Fruit fly (Drosophila melanogaster) whole organism, pupa: ENCODE results near the gene CG1542.

ENCODE experiments used
- CG13204 ChIP-seq: fragments of 200-800 bp; sonication (Bioruptor generic); optimal IDR thresholded peaks from 2 replicates; lab custom pipeline; 2018; ENCODE audit warnings: missing biosample characterization, mild to moderate bottlenecking, missing genetic modification characterization, moderate library complexity
- CG14655 ChIP-seq: fragments of 200-800 bp; sonication (Bioruptor generic); optimal IDR thresholded peaks from 3 replicates; lab custom pipeline; 2017; ENCODE audit warnings: mild to moderate bottlenecking, missing biosample characterization, missing genetic modification reagents, missing genetic modification characterization
- CG15710 ChIP-seq: fragments of 200-800 bp; sonication (Bioruptor generic); optimal IDR thresholded peaks from 2 replicates; lab custom pipeline; 2018; ENCODE audit warnings: missing biosample characterization, mild to moderate bottlenecking, missing genetic modification characterization, moderate library complexity
- CG32121 ChIP-seq: fragments of 200-800 bp; sonication (Bioruptor generic); IDR thresholded peaks from 2 replicates; pipeline ENCODE4 v1.3.6; 2022; ENCODE audit warnings: missing biosample characterization, missing genetic modification characterization
- CG34367 ChIP-seq: fragments of 200-800 bp; sonication (Bioruptor generic); optimal IDR thresholded peaks from 2 replicates; lab custom pipeline; 2018; ENCODE audit warnings: missing biosample characterization, mild to moderate bottlenecking, missing genetic modification characterization
- CG8159 ChIP-seq: fragments of 200-800 bp; sonication (Bioruptor generic); optimal IDR thresholded peaks from 3 replicates; lab custom pipeline; 2018; ENCODE audit warnings: missing biosample characterization, mild to moderate bottlenecking, missing genetic modification characterization, moderate library complexity
- CG8301 ChIP-seq: fragments of 200-800 bp; sonication (Bioruptor generic); optimal IDR thresholded peaks from 2 replicates; lab custom pipeline; 2018; ENCODE audit warnings: missing biosample characterization, mild to moderate bottlenecking, missing genetic modification characterization
- CG9948 ChIP-seq: fragments of 200-800 bp; sonication (Bioruptor generic); optimal IDR thresholded peaks from 2 replicates; lab custom pipeline; 2018; ENCODE audit warnings: missing biosample characterization, mild to moderate bottlenecking, missing genetic modification characterization, moderate library complexity
- D1 ChIP-seq: fragments of 200-800 bp; sonication (Bioruptor generic); optimal IDR thresholded peaks from 2 replicates; lab custom pipeline; 2018; ENCODE audit warnings: missing biosample characterization, mild to moderate bottlenecking, missing genetic modification characterization, moderate library complexity
- EcR ChIP-seq: fragments of 200-800 bp; sonication (Bioruptor generic); optimal IDR thresholded peaks from 3 replicates; lab custom pipeline; 2019; ENCODE audit warnings: missing biosample characterization, missing genetic modification characterization, mild to moderate bottlenecking, moderate library complexity, missing genetic modification reagents
- Ets98B ChIP-seq: fragments of 200-800 bp; sonication (Bioruptor generic); IDR thresholded peaks from 2 replicates; pipeline ENCODE4 v1.3.6; 2022; ENCODE audit warnings: missing biosample characterization, missing genetic modification characterization
- Pif1B ChIP-seq: fragments of 200-800 bp; sonication (Bioruptor generic); optimal IDR thresholded peaks from 3 replicates; lab custom pipeline; 2016; ENCODE audit warnings: missing biosample characterization, missing genetic modification characterization
- rn ChIP-seq: fragments of 200-800 bp; sonication (Bioruptor generic); IDR thresholded peaks from 2 replicates; pipeline ENCODE4 v1.3.6; 2022; ENCODE audit warnings: missing biosample characterization, missing genetic modification characterization

DNA sequence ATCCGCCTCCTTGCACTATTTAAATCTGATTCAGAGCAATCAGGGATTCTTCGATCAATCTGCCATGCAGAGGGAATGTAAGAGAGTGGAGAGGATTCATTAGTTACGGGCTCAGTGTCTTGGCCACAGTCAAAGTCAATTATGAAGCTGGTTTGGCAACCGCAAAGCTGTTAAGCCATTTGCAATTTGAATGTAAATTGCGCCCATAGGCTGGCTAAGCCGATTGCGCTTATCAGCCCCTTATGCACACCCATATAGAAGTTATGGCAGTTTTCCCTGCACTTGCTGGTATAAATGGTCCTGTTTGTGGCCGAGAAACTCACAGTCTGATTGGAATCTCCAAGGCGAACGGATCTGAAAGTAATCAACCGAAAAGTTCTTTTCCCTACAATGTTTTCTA, 49.0 kb downstream of the CG1542 start, which contains the start of gene CAH5:
- TF ChIP-seq CG9948 (tag; lab: Kevin White, UChicago): no peak
- TF ChIP-seq CG32121 (GFP tag; lab: Robert Waterston, UW): no peak
- TF ChIP-seq EcR: no peak
- TF ChIP-seq CG14655: no peak
- TF ChIP-seq CG8301: no peak
- TF ChIP-seq CG8159 (tag; lab: Kevin White, UChicago): no peak
- no peak for TF ChIP-seq CG15710 (tag; lab: Kevin White, UChicago)
- TF ChIP-seq Pif1B (GFP tag; lab: Kevin White, UChicago): no peak
- TF ChIP-seq Ets98B: no peak
- TF ChIP-seq CG13204 (GFP tag; lab: Kevin White, UChicago): no peak
- no peak for TF ChIP-seq D1 (tag; lab: Kevin White, UChicago)
- no peak for TF ChIP-seq CG34367
- no peak for TF ChIP-seq rn (GFP tag; lab: Robert Waterston, UW)
